Fruit fly (Drosophila melanogaster): Measurements from ENCODE around the gene CG14711.

CG14711 gene

dm6 chr3R:11581340-11582252 is 41.5 kb upstream of the CG14711 start, which contains the start of gene wkd:
Gene wkd (plus strand): TSS chr3R:11581576.
- peak; percentile 10 for TF ChIP-seq OdsH (GFP tag; optimal IDR thresholded peaks at IDR 0.05)
- TF ChIP-seq sv (GFP tag; optimal IDR thresholded peaks at IDR 0.05) = no peak
- TF ChIP-seq Hr78 (GFP tag; optimal IDR thresholded peaks at IDR 0.05) = no peak
- no peak for TF ChIP-seq fru (GFP tag; optimal IDR thresholded peaks at IDR 0.05)
- TF ChIP-seq N (GFP tag; optimal IDR thresholded peaks at IDR 0.05) = no peak
- TF ChIP-seq GATAd (GFP tag; optimal IDR thresholded peaks at IDR 0.05) = no peak
- TF ChIP-seq foxo (GFP tag; optimal IDR thresholded peaks at IDR 0.05) = no peak
- TF ChIP-seq usp (GFP tag; optimal IDR thresholded peaks at IDR 0.05) = no peak
- TF ChIP-seq Hr83 (GFP tag; optimal IDR thresholded peaks at IDR 0.05; ENCODE audit: poor library complexity, severe bottlenecking) = peak; percentile 3
- TF ChIP-seq ey (GFP tag; optimal IDR thresholded peaks at IDR 0.05) = no peak
- peak; percentile 37 for TF ChIP-seq psq (GFP tag; optimal IDR thresholded peaks at IDR 0.05)

dm6 chr3R:11582253-11582589 is 40.9 kb upstream of the CG14711 start:
- TF ChIP-seq ey (GFP tag; optimal IDR thresholded peaks at IDR 0.05) (peak; percentile 59), pan (optimal IDR thresholded peaks at IDR 0.05) (no peak)

dm6 chr3R:11589764-11590358 is 33.3 kb upstream of the CG14711 start, which contains the start of gene CG6791:
Gene CG6791 (minus strand): TSS chr3R:11590146.
- TF ChIP-seq Dif (GFP tag; optimal IDR thresholded peaks at IDR 0.05; ENCODE audit: partially characterized antibody) (no peak), brk (GFP tag; optimal IDR thresholded peaks at IDR 0.05) (no peak), Dfd (GFP tag; optimal IDR thresholded peaks at IDR 0.05) (no peak)

- TF ChIP-seq usp (GFP tag; optimal IDR thresholded peaks at IDR 0.05) = no peak
- no peak for TF ChIP-seq CG9705 (GFP tag; optimal IDR thresholded peaks at IDR 0.05)
- no peak for TF ChIP-seq woc (GFP tag; optimal IDR thresholded peaks at IDR 0.05)
- TF ChIP-seq sv (GFP tag; optimal IDR thresholded peaks at IDR 0.05) = no peak
- no peak for TF ChIP-seq dsf (GFP tag; optimal IDR thresholded peaks at IDR 0.05; ENCODE audit: borderline replicate concordance)
- TF ChIP-seq Dfd (GFP tag; optimal IDR thresholded peaks at IDR 0.05) = no peak
- TF ChIP-seq Myc (optimal IDR thresholded peaks at IDR 0.05) = no peak
- TF ChIP-seq GATAd (GFP tag; optimal IDR thresholded peaks at IDR 0.05) = no peak
- TF ChIP-seq Dif (GFP tag; optimal IDR thresholded peaks at IDR 0.05; ENCODE audit: partially characterized antibody) = no peak
- no peak for TF ChIP-seq Rel (GFP tag; optimal IDR thresholded peaks at IDR 0.05)
- no peak for TF ChIP-seq Rel (tag; optimal IDR thresholded peaks at IDR 0.05)
Measured at dm6 chr3R:11595523-11595922, 27.6 kb upstream of the CG14711 start.

- TF ChIP-seq Sp1 (GFP tag; optimal IDR thresholded peaks at IDR 0.05) (no peak), OdsH (GFP tag; optimal IDR thresholded peaks at IDR 0.05) (no peak), Myc (optimal IDR thresholded peaks at IDR 0.05) (no peak), br (GFP tag; optimal IDR thresholded peaks at IDR 0.05) (no peak), dsf (GFP tag; optimal IDR thresholded peaks at IDR 0.05; ENCODE audit: borderline replicate concordance) (no peak), CG9705 (GFP tag; optimal IDR thresholded peaks at IDR 0.05) (no peak), dmrt93B (GFP tag; optimal IDR thresholded peaks at IDR 0.05) (no peak)
Measured at dm6 chr3R:11603136-11603535, 20.0 kb upstream of the CG14711 start.

dm6 chr3R:11604654-11605436 is 18.3 kb upstream of the CG14711 start:
- TF ChIP-seq psq (GFP tag; optimal IDR thresholded peaks at IDR 0.05) = no peak
- no peak for TF ChIP-seq OdsH (GFP tag; optimal IDR thresholded peaks at IDR 0.05)
- no peak for TF ChIP-seq Abd-B (GFP tag; optimal IDR thresholded peaks at IDR 0.05)
- TF ChIP-seq Hnf4 (GFP tag; optimal IDR thresholded peaks at IDR 0.05) = no peak
- no peak for TF ChIP-seq usp (GFP tag; optimal IDR thresholded peaks at IDR 0.05)
- TF ChIP-seq sage (GFP tag; optimal IDR thresholded peaks at IDR 0.05) = no peak
- TF ChIP-seq Dif (GFP tag; optimal IDR thresholded peaks at IDR 0.05; ENCODE audit: partially characterized antibody) = peak; percentile 94
- TF ChIP-seq CG9705 (GFP tag; optimal IDR thresholded peaks at IDR 0.05) = no peak
- TF ChIP-seq rgr (GFP tag; optimal IDR thresholded peaks at IDR 0.05) = no peak
- no peak for TF ChIP-seq br (GFP tag; optimal IDR thresholded peaks at IDR 0.05)
- no peak for TF ChIP-seq HLH106 (tag; optimal IDR thresholded peaks at IDR 0.05)
- no peak for TF ChIP-seq dsf (GFP tag; optimal IDR thresholded peaks at IDR 0.05; ENCODE audit: borderline replicate concordance)
- no peak for TF ChIP-seq Hr83 (GFP tag; optimal IDR thresholded peaks at IDR 0.05; ENCODE audit: poor library complexity, severe bottlenecking)
- TF ChIP-seq GATAd (GFP tag; optimal IDR thresholded peaks at IDR 0.05) = no peak
- peak; percentile 87 to 88 for TF ChIP-seq dl (GFP tag; optimal IDR thresholded peaks at IDR 0.05; ENCODE audit: insufficient read depth in 1 of 2, partially characterized antibody in 2 of 2)
- TF ChIP-seq Rel (GFP tag; optimal IDR thresholded peaks at IDR 0.05) = no peak
- TF ChIP-seq Rel (tag; optimal IDR thresholded peaks at IDR 0.05) = no peak
- no peak for TF ChIP-seq Sp1 (GFP tag; optimal IDR thresholded peaks at IDR 0.05)
- no peak for TF ChIP-seq tai (GFP tag; optimal IDR thresholded peaks at IDR 0.05)
- TF ChIP-seq CrebA (GFP tag; optimal IDR thresholded peaks at IDR 0.05; ENCODE audit: borderline replicate concordance) = no peak
- TF ChIP-seq Mio (GFP tag; optimal IDR thresholded peaks at IDR 0.05) = no peak
- TF ChIP-seq brk (GFP tag; optimal IDR thresholded peaks at IDR 0.05) = no peak
- TF ChIP-seq Jra (GFP tag; optimal IDR thresholded peaks at IDR 0.05) = no peak

Data from whole organism, wandering third instar larva.